Worm (Caenorhabditis elegans): ENCODE results near the gene Y39B6A.30.

Y39B6A.30 gene

DNA sequence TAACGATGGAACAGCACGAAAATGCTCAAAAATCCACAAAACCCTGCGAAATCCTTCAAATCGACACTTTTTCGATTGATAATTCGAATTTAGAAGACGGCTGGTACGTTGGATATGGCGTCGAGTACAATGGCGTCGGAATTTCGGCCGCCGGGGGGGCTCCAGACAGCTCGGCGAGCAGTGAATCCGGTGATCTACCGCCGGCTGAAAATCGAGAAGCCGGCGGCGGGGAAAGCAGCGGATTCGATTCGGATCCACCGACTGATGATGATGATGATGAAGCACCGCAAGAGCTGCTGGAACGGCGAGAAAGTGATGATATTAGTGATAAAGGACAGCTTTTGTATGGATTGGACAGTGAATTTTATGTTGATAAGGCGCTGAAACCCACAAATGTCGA, 23.4 kb upstream of the Y39B6A.30 start:
- TF ChIP-seq ztf-11 (tag; optimal IDR thresholded peaks at IDR 0.05) (no peak), lin-35 (GFP tag; optimal IDR thresholded peaks at IDR 0.05) (no peak), pqm-1 (tag; optimal IDR thresholded peaks at IDR 0.05) (no peak)

DNA sequence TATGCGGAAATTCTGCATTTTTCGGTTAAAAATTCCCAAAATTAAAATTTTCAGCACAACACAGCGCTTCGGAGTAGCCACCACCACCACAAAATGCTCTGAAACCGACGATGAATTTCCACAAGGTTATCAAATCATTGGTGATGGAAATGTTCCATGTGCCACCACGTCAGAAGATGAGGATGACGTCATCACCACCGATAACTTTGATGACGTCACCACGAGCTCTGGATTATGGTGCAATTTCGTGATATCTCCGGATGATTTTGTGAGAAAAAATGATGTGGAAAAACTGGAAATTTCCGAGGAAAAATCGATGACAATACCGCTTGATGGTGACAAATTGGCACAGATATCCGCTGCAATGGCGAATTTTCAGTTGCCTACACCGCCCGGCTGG, 21.4 kb upstream of the Y39B6A.30 start:
- TF ChIP-seq efl-1 (optimal IDR thresholded peaks at IDR 0.05) (no peak), efl-1 (GFP tag; optimal IDR thresholded peaks at IDR 0.05 in 1 of 2) (peak in 1 of 2 experiments; percentile 25), mab-9 (GFP tag; IDR thresholded peaks at IDR 0.05) (no peak)

DNA sequence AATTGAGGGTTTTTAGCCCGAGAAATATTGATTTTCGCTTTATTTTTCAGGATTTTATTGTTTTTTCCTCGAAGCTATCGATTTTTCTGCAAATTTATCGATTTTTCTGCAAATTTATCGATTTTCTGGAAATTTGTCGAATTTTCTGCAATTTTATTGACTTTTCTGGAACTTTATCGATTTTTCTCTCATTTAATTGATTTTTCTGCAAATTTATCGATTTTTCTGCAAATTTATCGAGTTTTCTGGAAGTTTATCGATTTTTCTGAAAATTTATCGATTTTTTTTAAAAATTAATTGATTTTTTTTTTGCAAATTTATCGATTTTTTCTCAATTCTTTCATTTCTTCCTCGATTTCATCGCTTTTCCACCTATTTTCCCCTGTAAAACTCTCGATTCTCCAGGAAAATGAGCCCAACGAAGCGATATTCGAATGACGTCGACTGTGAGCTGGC, 20.8 kb upstream of the Y39B6A.30 start, which contains the start of gene gtf-2F2:
Gene gtf-2F2, plus strand, starts transcription at position 406 of the 456 bp plus-strand sequence.
- TF ChIP-seq nhr-84 (tag; optimal IDR thresholded peaks at IDR 0.05) (no peak), aly-2 (tag; optimal IDR thresholded peaks at IDR 0.05) (no peak), xbp-1 (tag; optimal IDR thresholded peaks at IDR 0.05) (no peak), ceh-8 (GFP tag; optimal IDR thresholded peaks at IDR 0.05) (no peak), ets-5 (GFP tag; IDR thresholded peaks at IDR 0.05) (no peak), elt-3 (tag; optimal IDR thresholded peaks at IDR 0.05) (no peak), unc-30 (tag; optimal IDR thresholded peaks at IDR 0.05) (no peak), nhr-19 (GFP tag; conservative IDR thresholded peaks at IDR 0.05) (no peak), lin-13 (GFP tag; optimal IDR thresholded peaks at IDR 0.05) (no peak), C16A3.4 (tag; optimal IDR thresholded peaks at IDR 0.05) (no peak), nhr-11 (tag; optimal IDR thresholded peaks at IDR 0.05) (no peak), fos-1 (tag; optimal IDR thresholded peaks at IDR 0.05) (no peak), nhr-77 (tag; optimal IDR thresholded peaks at IDR 0.05) (no peak)

DNA sequence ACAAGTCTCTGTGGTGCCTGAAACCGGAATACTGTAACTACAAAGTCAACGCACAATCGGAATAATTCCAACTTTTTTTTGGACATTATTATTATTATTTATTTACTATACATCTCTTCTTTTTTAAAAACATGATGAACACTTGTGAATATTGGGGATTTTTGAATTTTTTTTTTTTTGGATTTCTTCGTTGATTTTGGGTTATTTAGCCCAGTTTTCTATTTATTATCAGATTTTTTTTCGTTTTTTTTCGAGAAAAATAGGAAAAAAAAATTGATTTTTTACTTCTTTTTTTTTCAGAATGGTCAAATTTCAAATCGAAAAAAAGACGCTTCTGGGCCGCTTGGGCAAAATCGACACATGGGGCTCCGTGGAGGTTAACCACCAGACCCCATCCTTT, 16.3 kb upstream of the Y39B6A.30 start, which contains the start of gene tgt-2:
Gene tgt-2, plus strand, starts transcription at position 301 of the 400 bp plus-strand sequence.
- TF ChIP-seq rnt-1 (tag; optimal IDR thresholded peaks at IDR 0.05): no peak

DNA sequence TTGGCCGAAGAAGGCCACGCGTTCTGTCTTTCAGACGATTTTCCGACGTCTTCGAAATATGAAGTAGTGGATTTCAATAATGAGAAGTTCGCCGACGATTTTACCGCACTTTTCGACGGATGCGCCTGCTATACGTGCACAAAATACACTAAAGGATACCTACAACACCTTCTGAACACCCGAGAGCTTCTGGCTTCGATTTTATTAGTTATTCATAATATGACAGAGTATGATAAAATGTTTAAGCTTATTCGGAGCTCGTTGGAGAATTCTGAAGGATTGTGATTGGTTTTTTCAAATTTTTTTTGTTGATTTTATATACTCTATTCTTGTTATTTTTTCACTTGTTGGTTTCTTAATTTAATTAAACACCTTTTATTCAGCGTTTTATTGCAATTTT, 13.8 kb upstream of the Y39B6A.30 start:
- no peak for TF ChIP-seq efl-3 (GFP tag; optimal IDR thresholded peaks at IDR 0.05)
- TF ChIP-seq aha-1 (tag; optimal IDR thresholded peaks at IDR 0.05): no peak
- no peak for TF ChIP-seq nhr-90 (tag; optimal IDR thresholded peaks at IDR 0.05; ENCODE audit: poor library complexity)
- TF ChIP-seq nhr-47 (tag; optimal IDR thresholded peaks at IDR 0.05): no peak
- no peak for TF ChIP-seq ceh-63 (GFP tag; optimal IDR thresholded peaks at IDR 0.05)
- TF ChIP-seq hlh-4 (tag; optimal IDR thresholded peaks at IDR 0.05): no peak
- no peak for TF ChIP-seq fkh-10 (GFP tag; optimal IDR thresholded peaks at IDR 0.05)
- TF ChIP-seq dsc-1 (tag; optimal IDR thresholded peaks at IDR 0.05): no peak
- TF ChIP-seq skn-1 (tag; optimal IDR thresholded peaks at IDR 0.05): no peak
- no peak for TF ChIP-seq pqm-1 (tag; optimal IDR thresholded peaks at IDR 0.05)
- no peak for TF ChIP-seq hpl-2 (GFP tag; optimal IDR thresholded peaks at IDR 0.05)
- TF ChIP-seq nhr-84 (tag; optimal IDR thresholded peaks at IDR 0.05): no peak
- TF ChIP-seq C04F5.9 (tag; optimal IDR thresholded peaks at IDR 0.05): no peak
- TF ChIP-seq ces-1 (GFP tag; optimal IDR thresholded peaks at IDR 0.05): no peak

DNA sequence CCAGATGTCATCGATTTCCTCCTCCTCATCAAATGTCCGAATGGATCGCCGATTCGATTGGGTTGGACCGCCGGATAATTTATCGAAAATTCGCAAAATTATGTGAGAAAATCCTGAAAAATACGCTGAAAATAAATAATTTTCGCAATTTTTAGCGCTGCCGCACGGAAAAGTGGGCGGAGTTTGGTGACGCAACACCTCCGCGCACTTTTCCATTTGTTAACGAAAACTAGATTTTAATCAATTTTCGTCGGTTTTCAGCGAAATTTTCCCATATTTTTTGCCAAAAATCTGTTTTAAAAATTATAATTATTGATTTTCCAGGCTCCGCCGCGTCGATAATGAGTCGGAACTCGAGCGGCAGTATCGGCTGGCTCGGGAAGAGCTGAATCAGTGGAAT, 13.4 kb upstream of the Y39B6A.30 start, which contains the start of gene Y39B6A.34:
Gene Y39B6A.34, plus strand, starts transcription at position 3 of the 400 bp plus-strand sequence.
- TF ChIP-seq ama-1 (optimal IDR thresholded peaks at IDR 0.05): no peak
- TF ChIP-seq nhr-71 (tag; optimal IDR thresholded peaks at IDR 0.05): peak; percentile 45
- peak in 1 of 3 experiments; percentile 46 for TF ChIP-seq ceh-82 (tag; optimal IDR thresholded peaks at IDR 0.05)
- peak; percentile 52 for TF ChIP-seq nhr-19 (GFP tag; conservative IDR thresholded peaks at IDR 0.05)
- peak; percentile 15 for TF ChIP-seq tbx-2 (tag; optimal IDR thresholded peaks at IDR 0.05)
- no peak for TF ChIP-seq ces-1 (GFP tag; optimal IDR thresholded peaks at IDR 0.05)
- TF ChIP-seq elt-2 (tag; optimal IDR thresholded peaks at IDR 0.05): peak; percentile 12
- TF ChIP-seq unc-62 (GFP tag; optimal IDR thresholded peaks at IDR 0.05): no peak
- TF ChIP-seq ztf-4 (tag; optimal IDR thresholded peaks at IDR 0.05): peak; percentile 33
- TF ChIP-seq snu-23 (GFP tag; optimal IDR thresholded peaks at IDR 0.05): peak; percentile 38
- peak in 1 of 2 experiments; percentile 30 for TF ChIP-seq lin-35 (GFP tag; optimal IDR thresholded peaks at IDR 0.05)
- TF ChIP-seq dpl-1 (GFP tag; optimal IDR thresholded peaks at IDR 0.05): peak in 2 of 3 experiments; percentile 11 to 32
- TF ChIP-seq skn-1 (tag; optimal IDR thresholded peaks at IDR 0.05): peak; percentile 14
- TF ChIP-seq efl-1 (optimal IDR thresholded peaks at IDR 0.05): peak; percentile 2 to 40
- TF ChIP-seq efl-1 (GFP tag; optimal IDR thresholded peaks at IDR 0.05 in 1 of 2): peak; percentile 31 to 76
- TF ChIP-seq swsn-7 (tag; optimal IDR thresholded peaks at IDR 0.05): peak; percentile 36
- peak; percentile 1 for TF ChIP-seq C16A3.4 (tag; optimal IDR thresholded peaks at IDR 0.05)
- peak; percentile 11 to 48 for TF ChIP-seq lsy-2 (tag; optimal IDR thresholded peaks at IDR 0.05)
- TF ChIP-seq snpc-4 (tag; optimal IDR thresholded peaks at IDR 0.05): no peak
- TF ChIP-seq dsc-1 (tag; optimal IDR thresholded peaks at IDR 0.05): peak; percentile 23
